Fruit fly (Drosophila melanogaster) whole organism, wandering third instar larva: ENCODE data around the gene CG14277.

Source experiments
- CG32264 ChIP-seq: fragments of 200-800 bp; sonication (Bioruptor generic); optimal IDR thresholded peaks from 2 replicates; lab custom pipeline; 2016; ENCODE audit warnings: missing biosample characterization, missing genetic modification characterization
- Dfd ChIP-seq: fragments of >200 bp; optimal IDR thresholded peaks from 2 replicates; lab custom pipeline; 2017; ENCODE audit warnings: missing biosample characterization, missing genetic modification characterization
- HLH106 ChIP-seq: fragments of 200-800 bp; optimal IDR thresholded peaks from 3 replicates; lab custom pipeline; 2019; ENCODE audit warnings: missing biosample characterization, mild to moderate bottlenecking, missing genetic modification characterization, moderate library complexity
- Hr78 ChIP-seq: fragments of >200 bp; optimal IDR thresholded peaks from 2 replicates; lab custom pipeline; 2017; ENCODE audit warnings: missing biosample characterization, missing genetic modification characterization
- Jra ChIP-seq: sonication (Bioruptor generic); optimal IDR thresholded peaks from 2 replicates; lab custom pipeline; 2016; ENCODE audit warnings: missing biosample characterization, missing genetic modification characterization
- Myc ChIP-seq: fragments of >200 bp; optimal IDR thresholded peaks from 2 replicates; lab custom pipeline; 2017
- h ChIP-seq: fragments of 200-800 bp; sonication (Bioruptor generic); optimal IDR thresholded peaks from 3 replicates; lab custom pipeline; 2016; ENCODE audit warnings: missing biosample characterization, mild to moderate bottlenecking, missing genetic modification characterization
- lola ChIP-seq: fragments of >200 bp; optimal IDR thresholded peaks from 2 replicates; lab custom pipeline; 2017; ENCODE audit warnings: missing biosample characterization, missing genetic modification characterization
- usp ChIP-seq: fragments of >200 bp; optimal IDR thresholded peaks from 2 replicates; lab custom pipeline; 2017; ENCODE audit warnings: missing biosample characterization, missing genetic modification characterization

- TF ChIP-seq usp (GFP tag; lab: Kevin White, UChicago) (no peak), CG32264 (no peak), lola (GFP tag; lab: Kevin White, UChicago) (no peak), h (no peak), Dfd (GFP tag; lab: Kevin White, UChicago) (no peak), Myc (lab: Kevin White, UChicago) (no peak), HLH106 (tag; lab: Kevin White, UChicago) (no peak), Jra (GFP tag; lab: Kevin White, UChicago) (no peak), Hr78 (GFP tag; lab: Kevin White, UChicago) (no peak)
Measured at dm6 chr2L:8286595-8286994, 44.3 kb downstream of the CG14277 start.
